Fruit fly (Drosophila melanogaster): ENCODE measurements around the gene mnb.

mnb gene

dm6 chrX:17875695-17876094 is 11.3 kb downstream of the mnb start:
- TF ChIP-seq CG11695 (GFP tag; IDR thresholded peaks at IDR 0.05) (0 out of 3 replicates have a peak, but pooled peaks have one; percentile 15), lmd (GFP tag; IDR thresholded peaks at IDR 0.05) (no peak), usp (GFP tag; optimal IDR thresholded peaks at IDR 0.05) (no peak), sens (GFP tag) (peak; percentile 52)

DNA sequence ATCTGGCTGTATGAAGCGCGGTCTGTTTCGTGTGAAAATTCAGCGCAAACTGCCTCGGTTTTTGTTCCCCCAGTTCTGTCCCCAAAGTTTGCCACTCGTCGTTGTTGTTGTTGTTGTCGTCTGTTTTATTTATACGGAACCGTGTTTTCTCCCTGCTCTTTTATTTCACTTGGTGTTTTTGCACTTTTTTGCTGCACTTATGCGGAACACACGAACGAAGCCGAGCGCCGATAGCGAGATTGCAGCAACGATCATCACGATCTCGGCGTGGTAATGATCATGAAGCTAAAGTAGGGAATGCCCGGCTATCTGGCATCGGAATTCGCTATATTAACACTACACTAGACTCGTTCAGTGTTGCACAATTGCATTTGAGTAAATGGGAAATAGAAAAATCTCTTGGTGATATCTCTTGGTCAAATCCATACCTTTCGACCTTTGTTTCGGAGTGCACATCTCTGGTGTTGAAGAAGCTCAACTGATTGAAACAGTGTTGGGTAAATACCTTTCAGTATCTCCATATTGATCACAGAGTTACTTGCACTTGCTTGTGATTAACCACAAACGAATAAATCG is 11.9 kb downstream of the mnb start:
- TF ChIP-seq kay (GFP tag; optimal IDR thresholded peaks at IDR 0.05) (no peak), E2f2 (GFP tag; IDR thresholded peaks at IDR 0.05) (no peak), sna (GFP tag; IDR thresholded peaks at IDR 0.05; ENCODE audit: partially characterized antibody) (no peak), CG4360 (GFP tag; IDR thresholded peaks at IDR 0.05) (0 out of 2 replicates have a peak, but pooled peaks have one; percentile 16), nom (GFP tag; optimal IDR thresholded peaks at IDR 0.05) (peak; percentile 42), Hr3 (GFP tag; optimal IDR thresholded peaks at IDR 0.05) (no peak), CG1529 (GFP tag; optimal IDR thresholded peaks at IDR 0.05) (no peak), CG4424 (GFP tag; optimal IDR thresholded peaks at IDR 0.05) (no peak), jing (GFP tag; optimal IDR thresholded peaks at IDR 0.05) (no peak), CG10959 (GFP tag; IDR thresholded peaks at IDR 0.05) (no peak), Sry-β (GFP tag; optimal IDR thresholded peaks at IDR 0.05) (no peak), Hr51 (GFP tag; optimal IDR thresholded peaks at IDR 0.05) (no peak), Optix (GFP tag; IDR thresholded peaks at IDR 0.05) (no peak), Oaz (GFP tag; IDR thresholded peaks at IDR 0.05) (no peak), bsh (GFP tag; optimal IDR thresholded peaks at IDR 0.05) (peak in 1 of 2 experiments; percentile 24), CG8089 (GFP tag; optimal IDR thresholded peaks at IDR 0.05) (no peak), CG12236 (GFP tag; optimal IDR thresholded peaks at IDR 0.05) (no peak), CG6791 (GFP tag; IDR thresholded peaks at IDR 0.05; ENCODE audit: partially characterized antibody) (no peak), CG11398 (GFP tag; optimal IDR thresholded peaks at IDR 0.05) (no peak), Meics (GFP tag; optimal IDR thresholded peaks at IDR 0.05) (no peak), Pdp1 (GFP tag; optimal IDR thresholded peaks at IDR 0.05) (no peak), CG3847 (GFP tag; IDR thresholded peaks at IDR 0.05) (no peak), CG10147 (GFP tag; optimal IDR thresholded peaks at IDR 0.05) (no peak), her (GFP tag; optimal IDR thresholded peaks at IDR 0.05) (no peak), stwl (tag; optimal IDR thresholded peaks at IDR 0.05) (peak; percentile 48)

DNA sequence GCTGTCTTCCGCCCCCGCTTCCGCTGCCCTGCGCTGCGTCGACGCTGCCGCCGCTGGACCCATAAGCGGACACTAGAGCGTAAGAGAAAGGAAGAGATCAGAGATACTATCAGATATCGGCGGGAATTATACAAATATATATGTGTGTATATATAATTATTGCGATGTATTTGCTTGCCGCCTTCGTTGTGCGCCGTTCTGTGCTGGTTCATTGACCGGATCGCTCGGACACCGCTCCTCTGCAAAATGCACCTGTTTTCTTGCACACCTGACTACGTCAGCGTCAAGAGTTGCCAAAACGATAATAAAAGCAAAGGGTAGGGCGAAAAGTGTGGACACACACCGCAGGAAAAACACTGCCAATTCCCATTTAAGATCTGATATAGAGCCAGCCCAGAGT is 13.7 kb downstream of the mnb start:
- TF ChIP-seq CG12659 (GFP tag; optimal IDR thresholded peaks at IDR 0.05) (no peak), sens (GFP tag) (peak; percentile 35), Abd-B (GFP tag; optimal IDR thresholded peaks at IDR 0.05) (no peak), dm (GFP tag; optimal IDR thresholded peaks at IDR 0.05) (no peak), CG10147 (GFP tag; optimal IDR thresholded peaks at IDR 0.05) (no peak)

DNA sequence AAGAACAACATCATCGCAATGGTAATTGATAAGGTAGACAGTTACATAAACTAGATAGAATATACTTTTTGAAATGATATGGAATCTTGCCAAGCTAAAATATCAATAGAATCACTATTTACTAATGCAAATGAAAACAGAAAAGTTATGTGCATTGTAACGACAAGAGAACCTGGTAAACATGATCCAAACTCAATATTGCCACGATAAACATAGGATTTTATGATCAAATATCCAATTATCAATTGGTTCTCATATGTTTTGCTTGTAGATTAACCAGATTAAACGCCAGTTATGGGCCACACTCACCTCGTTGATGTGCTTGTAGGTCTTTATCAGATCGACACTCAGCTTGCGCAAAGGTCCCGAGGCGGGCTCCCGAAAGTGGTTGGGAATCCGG is 14.7 kb downstream of the mnb start:
- TF ChIP-seq grn (GFP tag; optimal IDR thresholded peaks at IDR 0.05) (peak; percentile 40), CG2129 (GFP tag; IDR thresholded peaks at IDR 0.05; ENCODE audit: partially characterized antibody) (no peak), fd3F (GFP tag; optimal IDR thresholded peaks at IDR 0.05) (no peak), CG9727 (GFP tag; optimal IDR thresholded peaks at IDR 0.05) (peak; percentile 35), CG15696 (tag; optimal IDR thresholded peaks at IDR 0.05) (peak; percentile 77), CG33557 (GFP tag; optimal IDR thresholded peaks at IDR 0.05) (peak; percentile 36), Gsc (GFP tag; IDR thresholded peaks at IDR 0.05) (no peak), CG1603 (tag; optimal IDR thresholded peaks at IDR 0.05) (peak; percentile 8), CG9437 (GFP tag; optimal IDR thresholded peaks at IDR 0.05) (no peak), dmrt11E (tag; optimal IDR thresholded peaks at IDR 0.05) (peak; percentile 38), Ets65A (GFP tag) (peak; percentile 56), CG14965 (GFP tag; optimal IDR thresholded peaks at IDR 0.05; ENCODE audit: borderline replicate concordance) (no peak), CG14710 (tag; optimal IDR thresholded peaks at IDR 0.05) (peak; percentile 11), ATbp (GFP tag; optimal IDR thresholded peaks at IDR 0.05) (no peak), Trl (optimal IDR thresholded peaks at IDR 0.05) (no peak), Trl (GFP tag; optimal IDR thresholded peaks at IDR 0.05) (no peak)

Data from whole organism, embryonic.